Fruit fly (Drosophila melanogaster): ENCODE results near the gene CG7546.

DNA sequence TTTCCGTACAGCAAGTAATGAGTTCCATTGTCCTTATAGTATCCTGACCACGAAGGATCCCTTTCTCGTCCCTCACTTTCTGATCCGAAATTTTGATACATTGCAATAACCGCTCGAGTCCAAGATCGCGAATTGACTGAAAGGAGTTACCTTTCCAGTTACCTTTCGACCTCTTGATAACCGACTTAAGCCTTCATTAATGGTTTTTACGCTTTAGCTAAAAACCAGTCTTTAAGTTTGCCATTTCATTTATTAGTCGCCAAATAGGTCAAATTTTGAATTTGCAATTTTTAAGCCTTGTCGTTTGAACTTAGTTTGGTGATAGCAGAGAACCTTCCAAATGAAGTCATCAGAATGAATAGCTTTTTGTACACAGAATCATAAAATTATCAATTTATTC lies 31.6 kb downstream of the CG7546 start, which contains the start of gene CG32376:
- no peak for TF ChIP-seq D1 (tag; optimal IDR thresholded peaks at IDR 0.05)
- TF ChIP-seq EcR (GFP tag; optimal IDR thresholded peaks at IDR 0.05) = no peak
- no peak for TF ChIP-seq CG15710 (tag; optimal IDR thresholded peaks at IDR 0.05)
- no peak for TF ChIP-seq CG14655 (GFP tag; optimal IDR thresholded peaks at IDR 0.05)
- no peak for TF ChIP-seq CG8301 (tag; optimal IDR thresholded peaks at IDR 0.05)
- no peak for TF ChIP-seq CG12605 (GFP tag; IDR thresholded peaks at IDR 0.05)
- no peak for TF ChIP-seq CG9948 (tag; optimal IDR thresholded peaks at IDR 0.05)
- no peak for TF ChIP-seq gl (tag; optimal IDR thresholded peaks at IDR 0.05)
- no peak for TF ChIP-seq Ets98B (GFP tag; IDR thresholded peaks at IDR 0.05)
- no peak for TF ChIP-seq CG8159 (tag; optimal IDR thresholded peaks at IDR 0.05)
- no peak for TF ChIP-seq Pif1B (GFP tag; optimal IDR thresholded peaks at IDR 0.05)
- TF ChIP-seq CG17806 (tag; optimal IDR thresholded peaks at IDR 0.05) = no peak
- no peak for TF ChIP-seq CG34367 (tag; optimal IDR thresholded peaks at IDR 0.05)
